Fruit fly (Drosophila melanogaster) whole organism, embryonic: ENCODE data around the gene Nubp1.

ENCODE experiments used
- Abd-B ChIP-seq: fragments of 200-800 bp; sonication (Bioruptor generic); optimal IDR thresholded peaks from 2 replicates; lab custom pipeline; 2018; ENCODE audit warnings: missing biosample characterization, mild to moderate bottlenecking, missing genetic modification characterization, moderate library complexity
- Adf1 ChIP-seq: fragments of 200-800 bp; sonication (Bioruptor generic); IDR thresholded peaks from 2 replicates; pipeline ENCODE4 v1.3.6; 2022; ENCODE audit warnings: missing biosample characterization, missing genetic modification characterization
- Asciz ChIP-seq: fragments of 200-800 bp; sonication (Bioruptor generic); optimal IDR thresholded peaks from 2 replicates; lab custom pipeline; 2017; ENCODE audit warnings: missing biosample characterization, mild to moderate bottlenecking, missing genetic modification characterization, missing genetic modification reagents
- Atf-2 ChIP-seq: fragments of 200-800 bp; sonication (Bioruptor generic); optimal IDR thresholded peaks from 2 replicates; lab custom pipeline; 2016; ENCODE audit warnings: missing biosample characterization, missing genetic modification characterization
- B-H2 ChIP-seq: fragments of 200-800 bp; sonication (Bioruptor generic); optimal IDR thresholded peaks from 2 replicates; lab custom pipeline; 2018; ENCODE audit warnings: missing biosample characterization, mild to moderate bottlenecking, missing genetic modification characterization
- CG1024 ChIP-seq: fragments of 200-800 bp; sonication (Bioruptor generic); IDR thresholded peaks from 2 replicates; pipeline ENCODE4 v1.3.6; 2022; ENCODE audit warnings: missing biosample characterization, missing genetic modification characterization
- CG10431 ChIP-seq: fragments of 200-800 bp; sonication (Bioruptor generic); optimal IDR thresholded peaks from 3 replicates; lab custom pipeline; 2018; ENCODE audit warnings: missing biosample characterization, mild to moderate bottlenecking, missing genetic modification characterization
- CG11695 ChIP-seq: fragments of 200-800 bp; sonication (Bioruptor generic); IDR thresholded peaks from 3 replicates; pipeline ENCODE4 v1.3.6; 2022; ENCODE audit warnings: missing biosample characterization, missing genetic modification characterization
- CG14860 ChIP-seq: fragments of 200-800 bp; sonication (Bioruptor generic); IDR thresholded peaks from 3 replicates; pipeline ENCODE4 v1.3.6; 2022; ENCODE audit warnings: missing biosample characterization, missing genetic modification characterization; ENCODE audit not compliant: partially characterized antibody
- CG1529 ChIP-seq: fragments of 200-800 bp; sonication (Bioruptor generic); optimal IDR thresholded peaks from 3 replicates; lab custom pipeline; 2018; ENCODE audit warnings: missing biosample characterization, missing genetic modification characterization
- CG15479 ChIP-seq: fragments of 200-800 bp; sonication (Bioruptor generic); optimal IDR thresholded peaks from 3 replicates; lab custom pipeline; 2019; ENCODE audit warnings: missing biosample characterization, mild to moderate bottlenecking, missing genetic modification characterization, moderate library complexity
- CG16815 ChIP-seq: fragments of 200-800 bp; sonication (Bioruptor generic); optimal IDR thresholded peaks from 3 replicates; lab custom pipeline; 2017; ENCODE audit warnings: missing biosample characterization, mild to moderate bottlenecking, missing genetic modification characterization
- CG17385 ChIP-seq: fragments of 200-800 bp; sonication (Bioruptor generic); optimal IDR thresholded peaks from 3 replicates; lab custom pipeline; 2018; ENCODE audit warnings: missing biosample characterization, mild to moderate bottlenecking, missing genetic modification characterization
- CG17829 ChIP-seq: fragments of 200-800 bp; optimal IDR thresholded peaks from 2 replicates; lab custom pipeline; 2019; ENCODE audit warnings: missing biosample characterization, mild to moderate bottlenecking, missing genetic modification characterization, moderate library complexity
- CG1792 ChIP-seq: fragments of 200-800 bp; sonication (Bioruptor generic); optimal IDR thresholded peaks from 2 replicates; lab custom pipeline; 2016; ENCODE audit warnings: missing biosample characterization, missing genetic modification characterization
- CG2202 ChIP-seq: fragments of 200-800 bp; sonication (Bioruptor generic); optimal IDR thresholded peaks from 2 replicates; lab custom pipeline; 2018; ENCODE audit warnings: missing biosample characterization, mild to moderate bottlenecking, missing genetic modification characterization
- CG32772 ChIP-seq: fragments of 200-800 bp; sonication (Bioruptor generic); IDR thresholded peaks from 2 replicates; pipeline ENCODE4 v1.3.6; 2022; ENCODE audit warnings: missing biosample characterization, missing genetic modification characterization
- CG34422 ChIP-seq: fragments of 200-800 bp; sonication (Bioruptor generic); IDR thresholded peaks from 3 replicates; pipeline ENCODE4 v1.3.6; 2022; ENCODE audit warnings: missing biosample characterization, missing genetic modification characterization
- CG5245 ChIP-seq: fragments of 200-800 bp; sonication (Bioruptor generic); optimal IDR thresholded peaks from 3 replicates; lab custom pipeline; 2016; ENCODE audit warnings: missing biosample characterization, missing genetic modification characterization
- CG6854 ChIP-seq: fragments of 200-800 bp; sonication (Bioruptor generic); optimal IDR thresholded peaks from 3 replicates; lab custom pipeline; 2017; ENCODE audit warnings: missing biosample characterization, mild to moderate bottlenecking, missing genetic modification characterization
- CG8359 ChIP-seq: fragments of 200-800 bp; sonication (Bioruptor generic); optimal IDR thresholded peaks from 2 replicates; lab custom pipeline; 2017; ENCODE audit warnings: missing biosample characterization, mild to moderate bottlenecking, missing genetic modification characterization, borderline replicate concordance
- CkIIα-i1 ChIP-seq: fragments of 200-800 bp; sonication (Bioruptor generic); IDR thresholded peaks from 2 replicates; pipeline ENCODE4 v1.3.6; 2022; ENCODE audit warnings: missing biosample characterization, missing genetic modification characterization
- Hr51 ChIP-seq, 2 experiments: fragments of 200-800 bp; sonication (Bioruptor generic); optimal IDR thresholded peaks; 2 replicates in 1 of 2; 3 replicates in 1 of 2; lab custom pipeline; 2016 to 2018; ENCODE audit warnings: missing biosample characterization in 2 of 2, missing genetic modification characterization in 2 of 2, mild to moderate bottlenecking in 1 of 2, moderate library complexity in 1 of 2
- MBD-R2 ChIP-seq: fragments of 200-800 bp; sonication (Bioruptor generic); IDR thresholded peaks from 2 replicates; pipeline ENCODE4 v1.3.6; 2022; ENCODE audit warnings: missing biosample characterization, missing genetic modification characterization
- Med ChIP-seq: fragments of 200-800 bp; sonication (Bioruptor generic); peaks from one replicate; lab custom pipeline; 2016; ENCODE audit warnings: missing biosample characterization, missing genetic modification characterization, mild to moderate bottlenecking, inconsistent platforms, moderate library complexity
- Mrtf ChIP-seq: fragments of 200-800 bp; sonication (Bioruptor generic); IDR thresholded peaks from 3 replicates; pipeline ENCODE4 v1.3.6; 2022; ENCODE audit warnings: missing biosample characterization, missing genetic modification characterization
- Opbp ChIP-seq: fragments of 200-800 bp; sonication (Bioruptor generic); IDR thresholded peaks from 3 replicates; pipeline ENCODE4 v1.3.6; 2022; ENCODE audit warnings: missing biosample characterization, missing genetic modification characterization; ENCODE audit not compliant: partially characterized antibody
- Optix ChIP-seq: fragments of 200-800 bp; sonication (Bioruptor generic); IDR thresholded peaks from 3 replicates; pipeline ENCODE4 v1.3.6; 2022; ENCODE audit warnings: missing biosample characterization, missing genetic modification characterization
- Xrp1 ChIP-seq: fragments of 200-800 bp; sonication (Bioruptor generic); IDR thresholded peaks from 2 replicates; pipeline ENCODE4 v1.3.6; 2022; ENCODE audit warnings: missing biosample characterization, missing genetic modification characterization
- aop ChIP-seq: fragments of 200-800 bp; sonication (Bioruptor generic); IDR thresholded peaks from 2 replicates; pipeline ENCODE4 v1.3.6; 2022; ENCODE audit warnings: missing biosample characterization, missing genetic modification characterization
- ci ChIP-seq: fragments of 200-800 bp; sonication (Bioruptor generic); IDR thresholded peaks from 3 replicates; pipeline ENCODE4 v1.3.6; 2022; ENCODE audit warnings: missing biosample characterization, missing genetic modification characterization
- esg ChIP-seq: fragments of 200-800 bp; sonication (Bioruptor generic); conservative IDR thresholded peaks from 2 replicates; pipeline ENCODE4 v1.3.6; 2022; ENCODE audit warnings: missing biosample characterization, missing genetic modification characterization
- eve ChIP-seq, 2 experiments: fragments of >200 bp; optimal IDR thresholded peaks; 2 replicates each; lab custom pipeline; 2017; ENCODE audit warnings: missing biosample characterization in 2 of 2, missing genetic modification characterization in 2 of 2
- fd64A ChIP-seq: fragments of 200-800 bp; sonication (Bioruptor generic); optimal IDR thresholded peaks from 3 replicates; lab custom pipeline; 2018; ENCODE audit warnings: missing biosample characterization, mild to moderate bottlenecking, missing genetic modification characterization
- gem ChIP-seq: fragments of 200-800 bp; sonication (Bioruptor generic); optimal IDR thresholded peaks from 2 replicates; lab custom pipeline; 2019; ENCODE audit warnings: missing biosample characterization, mild to moderate bottlenecking, missing genetic modification characterization, moderate library complexity
- grau ChIP-seq: fragments of 200-800 bp; optimal IDR thresholded peaks from 3 replicates; lab custom pipeline; 2019; ENCODE audit warnings: missing biosample characterization, mild to moderate bottlenecking, missing genetic modification characterization, moderate library complexity
- kni ChIP-seq: fragments of 200-800 bp; sonication (Bioruptor generic); optimal IDR thresholded peaks from 3 replicates; lab custom pipeline; 2017; ENCODE audit warnings: mild to moderate bottlenecking, missing biosample characterization, missing genetic modification reagents, missing genetic modification characterization
- lab ChIP-seq: fragments of 200-800 bp; sonication (Bioruptor generic); optimal IDR thresholded peaks from 3 replicates; lab custom pipeline; 2017; ENCODE audit warnings: missing biosample characterization, missing genetic modification characterization, mild to moderate bottlenecking, moderate library complexity, missing genetic modification reagents
- mam ChIP-seq: fragments of 200-800 bp; sonication (Bioruptor generic); optimal IDR thresholded peaks from 3 replicates; lab custom pipeline; 2016; ENCODE audit warnings: missing biosample characterization, missing genetic modification characterization
- nerfin-2 ChIP-seq: fragments of 200-800 bp; sonication (Bioruptor generic); IDR thresholded peaks from 2 replicates; pipeline ENCODE4 v1.3.6; 2022; ENCODE audit warnings: missing biosample characterization, missing genetic modification characterization; ENCODE audit not compliant: partially characterized antibody
- pita ChIP-seq: fragments of 200-800 bp; sonication (Bioruptor generic); optimal IDR thresholded peaks from 2 replicates; lab custom pipeline; 2017; ENCODE audit warnings: missing biosample characterization, mild to moderate bottlenecking, missing genetic modification characterization
- pum ChIP-seq: fragments of 200-800 bp; sonication (Bioruptor generic); optimal IDR thresholded peaks from 2 replicates; lab custom pipeline; 2016; ENCODE audit warnings: missing biosample characterization, missing genetic modification characterization
- salm ChIP-seq: fragments of 200-800 bp; sonication (Bioruptor generic); optimal IDR thresholded peaks from 2 replicates; lab custom pipeline; 2018; ENCODE audit warnings: missing biosample characterization, mild to moderate bottlenecking, missing genetic modification characterization
- scrt ChIP-seq: fragments of 200-800 bp; sonication (Bioruptor generic); optimal IDR thresholded peaks from 2 replicates; lab custom pipeline; 2018; ENCODE audit warnings: missing biosample characterization, mild to moderate bottlenecking, missing genetic modification characterization, moderate library complexity
- so ChIP-seq: fragments of 200-800 bp; sonication (Bioruptor generic); IDR thresholded peaks from 3 replicates; pipeline ENCODE4 v1.3.6; 2022; ENCODE audit warnings: missing biosample characterization, missing genetic modification characterization
- sr ChIP-seq: fragments of 200-800 bp; sonication (Bioruptor generic); IDR thresholded peaks from 3 replicates; pipeline ENCODE4 v1.3.6; 2022; ENCODE audit warnings: missing biosample characterization, missing genetic modification characterization
- tap ChIP-seq: fragments of 200-800 bp; optimal IDR thresholded peaks from 3 replicates; lab custom pipeline; 2019; ENCODE audit warnings: missing biosample characterization, mild to moderate bottlenecking, missing genetic modification characterization, moderate library complexity
- tio ChIP-seq: fragments of 200-800 bp; sonication (Bioruptor generic); optimal IDR thresholded peaks from 2 replicates; lab custom pipeline; 2017; ENCODE audit warnings: missing biosample characterization, missing genetic modification characterization, inconsistent platforms
- tll ChIP-seq, 2 experiments: fragments of 200-800 bp in 1 of 2; fragments of >200 bp in 1 of 2; sonication (Bioruptor generic) in 1 of 2; optimal IDR thresholded peaks; 2 replicates each; lab custom pipeline; 2017 to 2019; ENCODE audit warnings: missing biosample characterization in 2 of 2, missing genetic modification characterization in 2 of 2, mild to moderate bottlenecking in 1 of 2, moderate library complexity in 1 of 2
- z ChIP-seq: fragments of 200-800 bp; sonication (Bioruptor generic); IDR thresholded peaks from 3 replicates; pipeline ENCODE4 v1.3.6; 2022; ENCODE audit warnings: missing biosample characterization, missing genetic modification characterization

Nubp1 gene

dm6 chr2L:16710234-16710633 is 22.1 kb upstream of the Nubp1 start (continued):
- TF ChIP-seq pum (GFP tag; lab: Kevin White, UChicago): no peak
- TF ChIP-seq CG1024 (GFP tag; lab: Robert Waterston, UW): no peak
- TF ChIP-seq salm (tag; lab: Kevin White, UChicago): peak; percentile 8
- TF ChIP-seq Med: peak; percentile 62
- no peak for TF ChIP-seq grau
- TF ChIP-seq CG17829 (tag; lab: Kevin White, UChicago): no peak
- TF ChIP-seq mam (GFP tag; lab: Kevin White, UChicago): no peak
- TF ChIP-seq Optix (GFP tag; lab: Robert Waterston, UW): 0 out of 3 replicates have a peak, but pooled peaks have one; percentile 12
- TF ChIP-seq gem: no peak

DNA sequence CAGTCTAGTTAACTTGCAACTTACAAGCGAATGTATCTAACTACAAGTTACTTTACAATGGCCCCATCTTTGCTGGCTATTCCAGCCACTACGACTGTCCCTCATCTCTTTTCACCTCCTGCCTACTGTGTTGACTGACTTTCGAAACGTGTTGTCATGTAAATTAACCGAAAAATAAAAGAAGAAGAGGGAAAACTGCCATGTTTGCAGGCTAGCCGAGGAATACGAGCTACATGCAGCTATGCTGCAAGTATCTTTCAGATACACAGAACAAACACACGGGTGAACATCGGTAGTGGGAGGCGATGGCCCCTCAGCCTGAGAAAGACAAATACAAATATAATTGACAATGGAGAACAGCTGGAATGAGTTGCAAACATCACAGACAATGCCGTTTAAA is 21.7 kb upstream of the Nubp1 start:
- TF ChIP-seq lab (GFP tag; lab: Kevin White, UChicago) (no peak), CG2202 (tag; lab: Kevin White, UChicago) (no peak), B-H2 (GFP tag; lab: Kevin White, UChicago) (no peak), aop (GFP tag; lab: Robert Waterston, UW) (no peak), CG5245 (GFP tag; lab: Kevin White, UChicago) (no peak), CG15479 (GFP tag; lab: Kevin White, UChicago) (no peak), tio (GFP tag; lab: Kevin White, UChicago) (no peak), CG34422 (GFP tag; lab: Robert Waterston, UW) (no peak), so (GFP tag; lab: Robert Waterston, UW) (no peak), sr (GFP tag; lab: Robert Waterston, UW) (no peak), CG14860 (GFP tag; lab: Robert Waterston, UW) (no peak), MBD-R2 (GFP tag; lab: Robert Waterston, UW) (no peak), fd64A (GFP tag; lab: Kevin White, UChicago) (no peak), CG1529 (no peak), CG1792 (GFP tag; lab: Kevin White, UChicago) (no peak), tll (GFP tag; optimal IDR thresholded peaks at IDR 0.05; lab: Kevin White, UChicago) (no peak), Opbp (GFP tag; lab: Robert Waterston, UW) (no peak), Hr51 (GFP tag; optimal IDR thresholded peaks at IDR 0.05; lab: Kevin White, UChicago) (no peak), CG8359 (GFP tag; lab: Kevin White, UChicago) (no peak), z (GFP tag; lab: Robert Waterston, UW) (no peak), CG6854 (no peak), pum (GFP tag; lab: Kevin White, UChicago) (no peak), Atf-2 (GFP tag; lab: Kevin White, UChicago) (no peak), Xrp1 (GFP tag; lab: Robert Waterston, UW) (0 out of 2 replicates have a peak, but pooled peaks have one; percentile 11), Asciz (GFP tag; lab: Kevin White, UChicago) (peak; percentile 25), eve (GFP tag; optimal IDR thresholded peaks at IDR 0.05; lab: Kevin White, UChicago) (peak in 1 of 2 experiments; percentile 31), nerfin-2 (no peak), CG16815 (GFP tag; lab: Kevin White, UChicago) (no peak), CG10431 (GFP tag; lab: Kevin White, UChicago) (peak; percentile 86), CG17385 (GFP tag; lab: Kevin White, UChicago) (peak; percentile 25), CG32772 (GFP tag; lab: Robert Waterston, UW) (no peak), pita (no peak), kni (GFP tag; lab: Kevin White, UChicago) (peak; percentile 68), Mrtf (no peak), tap (tag; lab: Kevin White, UChicago) (no peak), ci (0 out of 3 replicates have a peak, but pooled peaks have one; percentile 38), Abd-B (GFP tag; lab: Kevin White, UChicago) (no peak), Adf1 (GFP tag; lab: Robert Waterston, UW) (no peak), CkIIα-i1 (GFP tag; lab: Robert Waterston, UW) (no peak), esg (no peak), scrt (no peak), CG11695 (0 out of 3 replicates have a peak, but pooled peaks have one; percentile 9)
